Fruit fly (Drosophila melanogaster) whole organism, embryonic: ENCODE measurements around the gene CG11951.

Source experiments
- CG10321 ChIP-seq: fragments of 200-800 bp; sonication (Bioruptor generic); IDR thresholded peaks from 2 replicates; pipeline ENCODE4 v1.3.6; 2022; ENCODE audit warnings: missing biosample characterization, missing genetic modification characterization
- CG10979 ChIP-seq: fragments of 200-800 bp; sonication (Bioruptor generic); optimal IDR thresholded peaks from 2 replicates; lab custom pipeline; 2018; ENCODE audit warnings: missing biosample characterization, mild to moderate bottlenecking, missing genetic modification characterization, moderate library complexity
- CG12391 ChIP-seq: fragments of 200-800 bp; sonication (Bioruptor generic); optimal IDR thresholded peaks from 3 replicates; lab custom pipeline; 2018; ENCODE audit warnings: missing biosample characterization, mild to moderate bottlenecking, missing genetic modification characterization, moderate library complexity
- CG14965 ChIP-seq: fragments of 200-800 bp; sonication (Bioruptor generic); optimal IDR thresholded peaks from 2 replicates; lab custom pipeline; 2016; ENCODE audit warnings: missing biosample characterization, missing genetic modification characterization, borderline replicate concordance
- CG15696 ChIP-seq: fragments of 200-800 bp; sonication (Bioruptor generic); optimal IDR thresholded peaks from 2 replicates; lab custom pipeline; 2019; ENCODE audit warnings: missing biosample characterization, mild to moderate bottlenecking, missing genetic modification characterization, moderate library complexity
- CG17186 ChIP-seq: fragments of 200-800 bp; sonication (Bioruptor generic); optimal IDR thresholded peaks from 3 replicates; lab custom pipeline; 2017; ENCODE audit warnings: missing biosample characterization, missing genetic modification reagents, missing genetic modification characterization
- CG17802 ChIP-seq: fragments of 200-800 bp; sonication (Bioruptor generic); optimal IDR thresholded peaks from 2 replicates; lab custom pipeline; 2018; ENCODE audit warnings: missing biosample characterization, mild to moderate bottlenecking, missing genetic modification characterization, moderate library complexity
- CG1792 ChIP-seq: fragments of 200-800 bp; sonication (Bioruptor generic); optimal IDR thresholded peaks from 2 replicates; lab custom pipeline; 2016; ENCODE audit warnings: missing biosample characterization, missing genetic modification characterization
- CG2712 ChIP-seq: fragments of 200-800 bp; optimal IDR thresholded peaks from 3 replicates; lab custom pipeline; 2019; ENCODE audit warnings: missing biosample characterization, mild to moderate bottlenecking, missing genetic modification characterization, moderate library complexity
- CG30431 ChIP-seq: fragments of 200-800 bp; sonication (Bioruptor generic); optimal IDR thresholded peaks from 2 replicates; lab custom pipeline; 2017; ENCODE audit warnings: missing biosample characterization, missing genetic modification characterization
- CG4328 ChIP-seq: fragments of 200-800 bp; sonication (Bioruptor generic); optimal IDR thresholded peaks from 3 replicates; lab custom pipeline; 2017; ENCODE audit warnings: missing biosample characterization, missing genetic modification reagents, missing genetic modification characterization
- Nf-YB ChIP-seq: fragments of 200-800 bp; sonication (Bioruptor generic); optimal IDR thresholded peaks from 3 replicates; lab custom pipeline; 2019; ENCODE audit warnings: missing biosample characterization, mild to moderate bottlenecking, missing genetic modification characterization, moderate library complexity
- Sox100B ChIP-seq: fragments of 200-800 bp; sonication (Bioruptor generic); optimal IDR thresholded peaks from 3 replicates; lab custom pipeline; 2018; ENCODE audit warnings: missing biosample characterization, mild to moderate bottlenecking, missing genetic modification characterization
- Sry-β ChIP-seq: fragments of 200-800 bp; sonication (Bioruptor generic); optimal IDR thresholded peaks from 2 replicates; lab custom pipeline; 2018; ENCODE audit warnings: missing biosample characterization, mild to moderate bottlenecking, missing genetic modification characterization, moderate library complexity
- Stat92E ChIP-seq, 3 experiments: fragments of >200 bp in 2 of 3; fragments of 200-800 bp in 1 of 3; sonication (Bioruptor generic) in 1 of 3; optimal IDR thresholded peaks; 2 replicates each; lab custom pipeline; 2017 to 2019; ENCODE audit warnings: missing biosample characterization in 3 of 3, missing genetic modification characterization in 3 of 3, mild to moderate bottlenecking in 1 of 3, moderate library complexity in 1 of 3
- ac ChIP-seq: fragments of 200-800 bp; sonication (Bioruptor generic); optimal IDR thresholded peaks from 3 replicates; lab custom pipeline; 2017; ENCODE audit warnings: missing biosample characterization, mild to moderate bottlenecking, missing genetic modification characterization
- ash1 ChIP-seq: fragments of 200-800 bp; sonication (Bioruptor generic); optimal IDR thresholded peaks from 2 replicates; lab custom pipeline; 2018; ENCODE audit warnings: missing biosample characterization, mild to moderate bottlenecking, missing genetic modification characterization
- ci ChIP-seq: fragments of 200-800 bp; sonication (Bioruptor generic); IDR thresholded peaks from 3 replicates; pipeline ENCODE4 v1.3.6; 2022; ENCODE audit warnings: missing biosample characterization, missing genetic modification characterization
- dimm ChIP-seq: fragments of 200-800 bp; sonication (Bioruptor generic); IDR thresholded peaks from 2 replicates; pipeline ENCODE4 v1.3.6; 2022; ENCODE audit warnings: missing biosample characterization, missing genetic modification characterization
- dm ChIP-seq: fragments of 200-800 bp; sonication (Bioruptor generic); optimal IDR thresholded peaks from 3 replicates; lab custom pipeline; 2016; ENCODE audit warnings: missing biosample characterization, missing genetic modification characterization
- dmrt11E ChIP-seq: fragments of 200-800 bp; sonication (Bioruptor generic); optimal IDR thresholded peaks from 3 replicates; lab custom pipeline; 2018; ENCODE audit warnings: missing biosample characterization, mild to moderate bottlenecking, missing genetic modification characterization, moderate library complexity
- fd102C ChIP-seq: fragments of 200-800 bp; sonication (Bioruptor generic); optimal IDR thresholded peaks from 2 replicates; lab custom pipeline; 2018; ENCODE audit warnings: missing biosample characterization, mild to moderate bottlenecking, missing genetic modification characterization, moderate library complexity
- fd3F ChIP-seq: fragments of 200-800 bp; sonication (Bioruptor generic); optimal IDR thresholded peaks from 2 replicates; lab custom pipeline; 2018; ENCODE audit warnings: missing biosample characterization, mild to moderate bottlenecking, missing genetic modification characterization, moderate library complexity
- ftz-f1 ChIP-seq: fragments of 200-800 bp; sonication (Bioruptor generic); optimal IDR thresholded peaks from 2 replicates; lab custom pipeline; 2016; ENCODE audit warnings: missing biosample characterization, missing genetic modification characterization
- gcm ChIP-seq: fragments of 200-800 bp; sonication (Bioruptor generic); optimal IDR thresholded peaks from 2 replicates; lab custom pipeline; 2019; ENCODE audit warnings: missing biosample characterization, mild to moderate bottlenecking, missing genetic modification characterization, moderate library complexity
- gem ChIP-seq: fragments of 200-800 bp; sonication (Bioruptor generic); optimal IDR thresholded peaks from 2 replicates; lab custom pipeline; 2019; ENCODE audit warnings: missing biosample characterization, mild to moderate bottlenecking, missing genetic modification characterization, moderate library complexity
- gsb ChIP-seq: fragments of 200-800 bp; sonication (Bioruptor generic); IDR thresholded peaks from 2 replicates; pipeline ENCODE4 v1.3.6; 2022; ENCODE audit warnings: missing biosample characterization, missing genetic modification characterization
- her ChIP-seq: fragments of 200-800 bp; sonication (Bioruptor generic); optimal IDR thresholded peaks from 2 replicates; lab custom pipeline; 2016; ENCODE audit warnings: missing biosample characterization, missing genetic modification characterization
- jumu ChIP-seq: fragments of 200-800 bp; sonication (Bioruptor generic); optimal IDR thresholded peaks from 3 replicates; lab custom pipeline; 2016; ENCODE audit warnings: missing biosample characterization, missing genetic modification characterization
- lola ChIP-seq, 3 experiments: fragments of >200 bp in 2 of 3; fragments of 200-800 bp in 1 of 3; sonication (Bioruptor generic) in 1 of 3; optimal IDR thresholded peaks; 2 replicates each; lab custom pipeline; 2017 to 2019; ENCODE audit warnings: missing biosample characterization in 3 of 3, missing genetic modification characterization in 3 of 3, mild to moderate bottlenecking in 1 of 3, moderate library complexity in 1 of 3
- onecut ChIP-seq: fragments of 200-800 bp; sonication (Bioruptor generic); IDR thresholded peaks from 2 replicates; pipeline ENCODE4 v1.3.6; 2022; ENCODE audit warnings: missing biosample characterization, missing genetic modification characterization
- phol ChIP-seq: fragments of 200-800 bp; sonication (Bioruptor generic); optimal IDR thresholded peaks from 3 replicates; lab custom pipeline; 2018; ENCODE audit warnings: missing biosample characterization, mild to moderate bottlenecking, missing genetic modification characterization, moderate library complexity
- prd ChIP-seq, 3 experiments: fragments of >200 bp in 2 of 3; fragments of 200-800 bp in 1 of 3; sonication (Bioruptor generic) in 1 of 3; optimal IDR thresholded peaks in 2 of 3; IDR thresholded peaks in 1 of 3; 2 replicates in 2 of 3; 3 replicates in 1 of 3; pipeline versions ENCODE4 v1.3.6 to Lab custom; 2017 to 2022; ENCODE audit warnings: missing biosample characterization in 1 of 3, missing genetic modification characterization in 1 of 3
- pros ChIP-seq: fragments of 200-800 bp; sonication (Bioruptor generic); optimal IDR thresholded peaks from 3 replicates; lab custom pipeline; 2019; ENCODE audit warnings: missing biosample characterization, mild to moderate bottlenecking, missing genetic modification characterization, moderate library complexity
- psq ChIP-seq: fragments of 200-800 bp; sonication (Bioruptor generic); optimal IDR thresholded peaks from 2 replicates; lab custom pipeline; 2017; ENCODE audit warnings: missing biosample characterization, missing genetic modification characterization
- pum ChIP-seq: fragments of 200-800 bp; sonication (Bioruptor generic); optimal IDR thresholded peaks from 2 replicates; lab custom pipeline; 2016; ENCODE audit warnings: missing biosample characterization, missing genetic modification characterization
- row ChIP-seq: fragments of 200-800 bp; sonication (Bioruptor generic); IDR thresholded peaks from 3 replicates; pipeline ENCODE4 v1.3.6; 2022; ENCODE audit warnings: missing biosample characterization, missing genetic modification characterization
- sens ChIP-seq: fragments of 200-800 bp; sonication (Bioruptor generic); peaks from one replicate; lab custom pipeline; 2016; ENCODE audit warnings: missing biosample characterization, missing genetic modification characterization
- slbo ChIP-seq: fragments of 200-800 bp; sonication (Bioruptor generic); IDR thresholded peaks from 2 replicates; pipeline ENCODE4 v1.3.6; 2022; ENCODE audit warnings: missing biosample characterization, missing genetic modification characterization
- tgo ChIP-seq: fragments of 200-800 bp; sonication (Bioruptor generic); IDR thresholded peaks from 3 replicates; pipeline ENCODE4 v1.3.6; 2022; ENCODE audit warnings: missing biosample characterization, missing genetic modification characterization
- tio ChIP-seq: fragments of 200-800 bp; sonication (Bioruptor generic); optimal IDR thresholded peaks from 2 replicates; lab custom pipeline; 2017; ENCODE audit warnings: missing biosample characterization, missing genetic modification characterization, inconsistent platforms
- tll ChIP-seq, 2 experiments: fragments of 200-800 bp in 1 of 2; fragments of >200 bp in 1 of 2; sonication (Bioruptor generic) in 1 of 2; optimal IDR thresholded peaks; 2 replicates each; lab custom pipeline; 2017 to 2019; ENCODE audit warnings: missing biosample characterization in 2 of 2, missing genetic modification characterization in 2 of 2, mild to moderate bottlenecking in 1 of 2, moderate library complexity in 1 of 2
- trem ChIP-seq: fragments of 200-800 bp; optimal IDR thresholded peaks from 3 replicates; lab custom pipeline; 2019; ENCODE audit warnings: missing biosample characterization, mild to moderate bottlenecking, missing genetic modification characterization, moderate library complexity
- unpg ChIP-seq: fragments of 200-800 bp; sonication (Bioruptor generic); optimal IDR thresholded peaks from 3 replicates; lab custom pipeline; 2018; ENCODE audit warnings: missing biosample characterization, mild to moderate bottlenecking, missing genetic modification characterization, moderate library complexity
- zen ChIP-seq: fragments of 200-800 bp; sonication (Bioruptor generic); optimal IDR thresholded peaks from 3 replicates; lab custom pipeline; 2018; ENCODE audit warnings: missing biosample characterization, mild to moderate bottlenecking, missing genetic modification characterization, moderate library complexity
- zfh2 ChIP-seq: fragments of 200-800 bp; sonication (Bioruptor generic); optimal IDR thresholded peaks from 2 replicates; lab custom pipeline; 2016; ENCODE audit warnings: missing biosample characterization, missing genetic modification characterization

CG11951 gene

DNA sequence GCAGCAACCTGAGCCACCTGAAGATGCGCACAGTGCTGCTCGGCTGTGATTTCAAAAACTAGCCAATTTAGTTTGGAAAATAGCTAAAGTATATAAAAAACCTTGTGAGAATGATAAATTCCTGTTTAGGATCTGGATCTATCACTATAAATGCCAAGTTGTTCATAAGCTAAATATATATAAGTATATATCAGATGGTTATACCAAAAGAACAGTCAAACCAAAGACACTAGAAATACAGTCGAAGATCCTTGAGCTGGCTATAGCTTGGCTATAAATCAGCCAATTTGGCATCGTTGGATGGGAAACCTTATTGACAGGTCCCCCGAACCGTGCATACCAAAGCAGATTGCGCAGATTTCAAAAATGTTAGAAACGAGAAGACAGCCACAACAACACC, 24.7 kb upstream of the CG11951 start:
- peak; percentile 5 for TF ChIP-seq trem (tag; lab: Kevin White, UChicago)
- no peak for TF ChIP-seq psq (GFP tag; lab: Kevin White, UChicago)
- TF ChIP-seq CG4328 (GFP tag; lab: Kevin White, UChicago), result no peak
- TF ChIP-seq slbo, result no peak
- TF ChIP-seq CG10979 (tag; lab: Kevin White, UChicago), result peak; percentile 6
- TF ChIP-seq CG2712, result peak; percentile 6
- TF ChIP-seq tgo, result no peak
- no peak for TF ChIP-seq jumu (GFP tag; lab: Kevin White, UChicago)
- no peak for TF ChIP-seq CG1792 (GFP tag; lab: Kevin White, UChicago)
- TF ChIP-seq CG30431, result no peak
- TF ChIP-seq tll (GFP tag; optimal IDR thresholded peaks at IDR 0.05; lab: Kevin White, UChicago), result peak in 1 of 2 experiments; percentile 79
- TF ChIP-seq CG10321, result no peak
- TF ChIP-seq CG14965 (GFP tag; lab: Kevin White, UChicago), result no peak
- no peak for TF ChIP-seq tio (GFP tag; lab: Kevin White, UChicago)
- TF ChIP-seq CG15696 (tag; lab: Kevin White, UChicago), result peak; percentile 4
- TF ChIP-seq Sry-β (GFP tag; lab: Kevin White, UChicago), result peak; percentile 88
- TF ChIP-seq gcm (GFP tag; lab: Kevin White, UChicago), result no peak
- no peak for TF ChIP-seq gsb (GFP tag; lab: Robert Waterston, UW)
- no peak for TF ChIP-seq phol
- TF ChIP-seq gem (tag; lab: Kevin White, UChicago), result peak; percentile 1
- TF ChIP-seq fd102C (GFP tag; lab: Kevin White, UChicago), result no peak
- no peak for TF ChIP-seq prd (optimal IDR thresholded peaks at IDR 0.05; lab: Kevin White, UChicago)
- no peak for TF ChIP-seq prd (GFP tag; IDR thresholded peaks at IDR 0.05; lab: Robert Waterston, UW)
- peak; percentile 45 for TF ChIP-seq dmrt11E
- no peak for TF ChIP-seq Sox100B
- no peak for TF ChIP-seq zfh2 (GFP tag; lab: Kevin White, UChicago)
- peak; percentile 31 for TF ChIP-seq zen (tag; lab: Kevin White, UChicago)
- TF ChIP-seq lola (GFP tag; optimal IDR thresholded peaks at IDR 0.05; lab: Kevin White, UChicago), result peak in 1 of 3 experiments; percentile 24
- no peak for TF ChIP-seq unpg (GFP tag; lab: Kevin White, UChicago)
- no peak for TF ChIP-seq CG12391 (tag; lab: Kevin White, UChicago)
- no peak for TF ChIP-seq ci (GFP tag; lab: Robert Waterston, UW)
- no peak for TF ChIP-seq ac (GFP tag; lab: Kevin White, UChicago)
- TF ChIP-seq dimm (GFP tag; lab: Robert Waterston, UW), result no peak
- no peak for TF ChIP-seq ftz-f1 (GFP tag; lab: Kevin White, UChicago)
- no peak for TF ChIP-seq Nf-YB (GFP tag; lab: Kevin White, UChicago)
- no peak for TF ChIP-seq CG17186 (GFP tag; lab: Kevin White, UChicago)
- TF ChIP-seq pum (GFP tag; lab: Kevin White, UChicago), result no peak
- TF ChIP-seq row (GFP tag; lab: Robert Waterston, UW), result peak; percentile 47; the same call in 2 of the 3 replicates
- peak; percentile 6 for TF ChIP-seq pros (GFP tag; lab: Kevin White, UChicago)
- TF ChIP-seq onecut (GFP tag; lab: Robert Waterston, UW), result no peak
- TF ChIP-seq ash1 (GFP tag; lab: Kevin White, UChicago), result no peak
- TF ChIP-seq dm (GFP tag; lab: Kevin White, UChicago), result no peak
- TF ChIP-seq her (GFP tag; lab: Kevin White, UChicago), result no peak
- no peak for TF ChIP-seq fd3F
- peak in 1 of 3 experiments; percentile 73 for TF ChIP-seq Stat92E (GFP tag; optimal IDR thresholded peaks at IDR 0.05; lab: Kevin White, UChicago)
- peak; percentile 18 for TF ChIP-seq sens
- no peak for TF ChIP-seq CG17802 (tag; lab: Kevin White, UChicago)
